Worm (Caenorhabditis elegans) whole organism, L2 larva: ENCODE measurements around the gene F46C3.7.

ENCODE experiments used
- aly-2 ChIP-seq: fragments of 150-350 bp; optimal IDR thresholded peaks from 2 replicates; lab custom pipeline; 2014; ENCODE audit warnings: missing biosample characterization, missing genetic modification characterization
- ama-1 ChIP-seq: fragments of 150-350 bp; optimal IDR thresholded peaks from 2 replicates; lab custom pipeline; 2018; ENCODE audit warnings: inconsistent platforms
- blmp-1 ChIP-seq: sonication (generic microtip); optimal IDR thresholded peaks from 2 replicates; lab custom pipeline; 2017; ENCODE audit warnings: missing genetic modification characterization, mild to moderate bottlenecking, missing compliant biosample characterization, antibody characterized with exemption, moderate library complexity; ENCODE audit not compliant: insufficient read depth
- fos-1 ChIP-seq: fragments of 150-350 bp; optimal IDR thresholded peaks from 2 replicates; lab custom pipeline; 2014; ENCODE audit warnings: missing biosample characterization, missing genetic modification characterization
- lin-13 ChIP-seq: fragments of 150-350 bp; optimal IDR thresholded peaks from 2 replicates; lab custom pipeline; 2014; ENCODE audit warnings: missing biosample characterization, missing genetic modification reagents, missing genetic modification characterization
- lin-39 ChIP-seq: fragments of 150-350 bp; optimal IDR thresholded peaks from 2 replicates; lab custom pipeline; 2014; ENCODE audit warnings: missing biosample characterization, missing genetic modification reagents, missing genetic modification characterization
- mab-5 ChIP-seq: fragments of 150-350 bp; optimal IDR thresholded peaks from 2 replicates; lab custom pipeline; 2014; ENCODE audit warnings: missing biosample characterization, missing genetic modification characterization
- nhr-11 ChIP-seq: fragments of 150-350 bp; optimal IDR thresholded peaks from 2 replicates; lab custom pipeline; 2014; ENCODE audit warnings: missing biosample characterization, missing genetic modification characterization
- nhr-21 ChIP-seq: fragments of 150-350 bp; optimal IDR thresholded peaks from 2 replicates; lab custom pipeline; 2014; ENCODE audit warnings: missing biosample characterization, missing genetic modification characterization
- nhr-25 ChIP-seq: fragments of 150-350 bp; sonication (generic microtip); optimal IDR thresholded peaks from 3 replicates; lab custom pipeline; 2014; ENCODE audit warnings: missing biosample characterization, missing genetic modification characterization
- nhr-77 ChIP-seq: fragments of 150-350 bp; optimal IDR thresholded peaks from 2 replicates; lab custom pipeline; 2014; ENCODE audit warnings: missing biosample characterization, missing genetic modification characterization
- snpc-4 ChIP-seq: fragments of 150-350 bp; optimal IDR thresholded peaks from 2 replicates; lab custom pipeline; 2014; ENCODE audit warnings: missing biosample characterization, missing genetic modification characterization
- ztf-11 ChIP-seq: sonication (generic microtip); optimal IDR thresholded peaks from 2 replicates; lab custom pipeline; 2017; ENCODE audit warnings: missing biosample characterization, missing genetic modification characterization
- ztf-4 ChIP-seq: fragments of 150-350 bp; optimal IDR thresholded peaks from 2 replicates; lab custom pipeline; 2014; ENCODE audit warnings: missing biosample characterization, missing genetic modification characterization

DNA sequence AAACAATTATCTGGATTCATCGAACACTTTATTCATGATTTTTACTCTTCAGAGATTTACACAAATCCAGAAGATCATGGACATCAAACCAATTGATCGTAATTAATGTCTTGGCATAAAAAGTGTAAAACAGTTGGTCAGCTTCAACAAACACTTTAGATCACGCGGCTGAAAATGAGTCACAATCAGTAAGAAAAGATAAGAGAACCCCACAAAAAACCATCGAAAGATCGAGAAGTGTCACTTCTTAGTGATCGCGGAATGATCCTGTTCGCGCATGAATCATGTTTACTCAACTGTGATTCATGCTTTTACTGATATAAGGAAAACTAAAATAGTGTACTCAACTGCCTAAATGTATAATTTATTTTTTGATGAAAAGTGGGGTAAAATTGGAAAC is 30.4 kb upstream of the F46C3.7 start:
- TF ChIP-seq ztf-4 (tag; lab: Kevin White, UChicago) (no peak), lin-39 (tag; lab: Kevin White, UChicago) (no peak), fos-1 (tag; lab: Kevin White, UChicago) (peak; percentile 66), snpc-4 (tag; lab: Kevin White, UChicago) (no peak), mab-5 (tag; lab: Kevin White, UChicago) (no peak), lin-13 (GFP tag; lab: Kevin White, UChicago) (no peak), nhr-77 (tag; lab: Kevin White, UChicago) (no peak), nhr-25 (tag; lab: Kevin White, UChicago) (no peak), aly-2 (tag; lab: Kevin White, UChicago) (no peak), ama-1 (lab: Kevin White, UChicago) (no peak), nhr-11 (tag; lab: Kevin White, UChicago) (no peak), ztf-11 (tag; lab: Kevin White, UChicago) (no peak), nhr-21 (tag; lab: Kevin White, UChicago) (no peak), blmp-1 (tag; lab: Kevin White, UChicago) (no peak)
